Worm (Caenorhabditis elegans): Measurements from ENCODE around the gene F38A5.22.

- TF ChIP-seq flh-1 (GFP tag; optimal IDR thresholded peaks at IDR 0.05) (no peak), unc-120 (tag; optimal IDR thresholded peaks at IDR 0.05; ENCODE audit: poor library complexity, severe bottlenecking) (no peak), zip-8 (tag; optimal IDR thresholded peaks at IDR 0.05) (no peak), snpc-4 (tag; optimal IDR thresholded peaks at IDR 0.05) (no peak), lsy-2 (tag; optimal IDR thresholded peaks at IDR 0.05) (no peak), unc-62 (GFP tag; optimal IDR thresholded peaks at IDR 0.05) (no peak)
Measured at ce11 chrIV:6552036-6552435, 43.7 kb downstream of the F38A5.22 start.
